Fruit fly (Drosophila melanogaster): ENCODE measurements around the gene CG10650.

The CG10650 gene

DNA sequence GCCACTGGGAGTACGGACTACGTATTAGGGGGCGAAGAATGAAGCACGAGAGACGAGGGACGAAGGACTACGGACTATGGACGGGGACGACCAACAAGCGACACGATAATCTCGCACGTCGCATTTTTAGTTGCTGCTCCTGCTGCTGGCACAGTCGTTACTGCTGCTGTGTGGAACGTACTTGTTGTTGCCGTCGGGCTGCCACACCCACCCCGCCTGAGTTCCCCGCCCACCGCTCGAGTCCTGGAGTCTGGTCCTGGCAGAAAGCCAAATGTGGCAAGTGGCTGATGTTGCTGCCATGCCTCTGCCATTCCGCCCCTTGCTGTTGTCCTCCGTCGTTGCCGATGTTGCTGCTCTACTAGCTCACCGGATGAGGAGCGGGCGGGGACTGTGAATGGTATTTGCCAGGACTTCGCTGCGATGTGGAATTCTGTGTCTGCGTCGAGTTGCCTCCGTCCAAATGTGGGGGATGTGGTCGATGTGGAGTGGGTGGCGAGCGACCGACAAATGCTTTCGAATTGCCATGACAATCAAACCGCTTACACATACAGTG lies 17.1 kb upstream of the CG10650 start:
- TF ChIP-seq psq (optimal IDR thresholded peaks at IDR 0.05) (no peak), CG8478 (optimal IDR thresholded peaks at IDR 0.05) (no peak), Dll (optimal IDR thresholded peaks at IDR 0.05) (no peak), EcR (GFP tag; optimal IDR thresholded peaks at IDR 0.05) (no peak), pan (optimal IDR thresholded peaks at IDR 0.05) (no peak), usp (GFP tag; optimal IDR thresholded peaks at IDR 0.05) (no peak)

DNA sequence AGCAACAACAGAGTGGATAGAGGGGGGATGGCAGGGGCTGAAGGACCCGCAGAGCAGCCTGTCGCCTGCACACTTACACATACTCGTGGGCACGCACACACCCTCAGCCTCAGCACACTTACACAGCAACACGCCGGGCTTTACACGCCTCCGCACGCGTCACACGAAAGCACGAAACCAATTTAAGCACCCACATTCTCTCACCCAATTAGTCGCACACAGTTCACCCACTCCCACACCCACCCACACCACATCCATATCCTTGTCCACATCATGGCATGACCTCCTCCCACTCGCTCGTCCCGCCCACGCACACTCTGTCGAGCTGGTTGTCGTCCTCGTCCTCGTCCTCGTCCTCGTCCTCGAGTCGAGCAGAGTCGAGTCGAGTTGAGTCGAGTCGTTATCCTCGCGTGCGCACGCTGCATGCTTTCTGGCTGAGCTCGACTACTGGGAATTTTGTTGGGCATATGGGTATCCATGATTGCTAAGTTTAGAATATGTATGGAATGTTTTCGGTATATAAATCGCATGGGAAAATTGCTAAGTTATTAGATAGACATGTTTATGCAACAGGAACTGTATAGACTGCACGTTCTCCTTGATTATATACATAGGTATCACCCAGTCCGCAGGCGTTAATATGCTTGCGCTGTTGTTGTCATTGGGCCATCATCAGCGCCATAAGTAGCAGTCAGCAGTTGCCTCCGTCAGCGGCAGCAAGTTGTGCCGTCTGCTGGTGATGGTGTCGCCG lies 16.3 kb upstream of the CG10650 start:
- TF ChIP-seq pan (optimal IDR thresholded peaks at IDR 0.05) (peak; percentile 62), EcR (GFP tag; optimal IDR thresholded peaks at IDR 0.05) (no peak)

DNA sequence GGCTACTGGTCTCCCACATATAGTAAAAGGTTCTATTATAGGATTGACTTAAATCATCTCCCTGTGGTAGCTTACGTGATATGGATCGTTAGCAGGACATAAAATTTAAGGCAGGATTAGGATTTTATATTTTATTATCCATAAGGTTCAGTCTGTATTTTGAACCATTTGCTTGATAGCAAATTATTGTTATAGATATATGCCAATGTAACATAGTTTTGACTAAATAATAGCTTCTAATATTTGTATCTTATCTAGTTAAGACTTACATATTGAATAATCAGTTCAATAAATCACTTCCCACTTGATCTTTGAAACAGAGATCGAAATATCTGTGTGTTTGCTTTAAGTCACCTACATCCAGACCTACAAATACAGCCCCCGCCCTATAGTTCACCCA lies 14.8 kb upstream of the CG10650 start, which contains the start of gene robl37BC:
TSS of gene robl37BC (plus strand) at position 301 of the 400 bp plus-strand sequence.
- TF ChIP-seq CG8478 (optimal IDR thresholded peaks at IDR 0.05) (no peak), usp (GFP tag; optimal IDR thresholded peaks at IDR 0.05) (no peak), Dll (optimal IDR thresholded peaks at IDR 0.05) (no peak), psq (optimal IDR thresholded peaks at IDR 0.05) (no peak), pan (optimal IDR thresholded peaks at IDR 0.05) (no peak), EcR (GFP tag; optimal IDR thresholded peaks at IDR 0.05) (no peak)

DNA sequence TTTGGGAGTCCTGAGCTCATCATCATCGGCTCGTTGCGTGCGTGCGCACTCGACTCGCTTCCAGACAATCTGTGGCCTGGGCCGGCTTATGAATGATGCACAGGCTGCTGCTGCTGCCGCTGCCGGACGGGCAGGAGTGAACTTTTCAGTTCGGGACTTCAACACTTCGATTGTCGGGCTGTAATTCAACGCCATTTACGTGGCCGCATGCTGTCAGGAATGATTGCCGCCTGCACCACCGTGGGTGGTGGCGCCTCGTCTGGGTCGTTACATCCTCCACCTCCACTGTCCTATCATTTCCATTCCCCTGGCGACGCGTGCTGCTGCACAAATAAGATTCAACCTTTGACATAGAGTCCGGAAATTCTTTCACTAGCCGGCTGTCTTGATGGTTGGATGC lies 14.3 kb upstream of the CG10650 start:
- TF ChIP-seq Dll (optimal IDR thresholded peaks at IDR 0.05) (no peak), usp (GFP tag; optimal IDR thresholded peaks at IDR 0.05) (no peak), CG8478 (optimal IDR thresholded peaks at IDR 0.05) (no peak), EcR (GFP tag; optimal IDR thresholded peaks at IDR 0.05) (no peak), psq (optimal IDR thresholded peaks at IDR 0.05) (no peak), pan (optimal IDR thresholded peaks at IDR 0.05) (no peak)

DNA sequence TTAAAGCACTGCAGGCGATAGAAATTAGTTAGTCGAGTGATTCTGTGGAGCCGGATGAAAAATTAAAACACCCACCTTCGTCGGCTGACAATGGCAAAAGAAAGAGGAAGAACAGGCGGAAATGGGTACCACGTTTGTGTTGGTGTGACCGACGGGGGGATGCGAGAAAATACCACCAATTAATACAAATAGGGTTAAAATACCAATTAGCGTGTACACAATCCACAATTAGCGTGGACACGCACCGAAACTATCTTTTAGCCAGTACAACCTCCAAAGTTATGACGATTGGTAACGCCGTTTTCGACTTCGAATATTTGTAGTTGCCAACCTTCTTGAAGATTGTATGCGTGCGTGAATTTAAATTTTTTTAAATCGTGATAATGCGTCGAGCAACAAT lies 13.4 kb upstream of the CG10650 start, which contains the start of gene RpL30:
TSS of gene RpL30 (minus strand) at position 177 of the 400 bp plus-strand sequence.
- no peak for TF ChIP-seq usp (GFP tag; optimal IDR thresholded peaks at IDR 0.05)
- TF ChIP-seq psq (optimal IDR thresholded peaks at IDR 0.05), result no peak
- TF ChIP-seq pan (optimal IDR thresholded peaks at IDR 0.05), result no peak
- TF ChIP-seq CG8478 (optimal IDR thresholded peaks at IDR 0.05), result no peak
- TF ChIP-seq Dll (optimal IDR thresholded peaks at IDR 0.05), result no peak
- TF ChIP-seq EcR (GFP tag; optimal IDR thresholded peaks at IDR 0.05), result no peak

DNA sequence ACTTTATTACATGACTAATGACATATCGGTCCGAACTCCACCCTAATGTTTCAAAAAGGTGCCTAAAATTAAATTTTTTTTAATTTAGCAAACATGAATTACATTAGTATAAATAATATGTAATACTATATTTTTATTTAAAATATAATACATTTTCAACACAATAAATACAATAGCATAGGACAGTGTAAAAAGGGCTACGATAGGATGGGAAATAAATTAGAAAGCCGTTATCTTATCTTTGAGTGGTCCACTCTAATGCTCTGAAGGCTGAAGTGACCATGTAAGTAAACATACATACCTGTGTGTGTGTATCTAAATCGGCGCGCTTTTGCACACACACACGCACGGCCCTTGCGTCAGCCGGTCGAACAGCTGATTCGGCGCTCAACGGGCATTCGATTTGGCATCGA lies 7.2 kb upstream of the CG10650 start, which contains the start of gene CG31793:
TSS of gene CG31793 (plus strand) at position 409 of the 413 bp plus-strand sequence.
- TF ChIP-seq EcR (GFP tag; optimal IDR thresholded peaks at IDR 0.05) (no peak), CG8478 (optimal IDR thresholded peaks at IDR 0.05) (no peak), usp (GFP tag; optimal IDR thresholded peaks at IDR 0.05) (no peak), pan (optimal IDR thresholded peaks at IDR 0.05) (no peak), psq (optimal IDR thresholded peaks at IDR 0.05) (no peak), Dll (optimal IDR thresholded peaks at IDR 0.05) (no peak)

DNA sequence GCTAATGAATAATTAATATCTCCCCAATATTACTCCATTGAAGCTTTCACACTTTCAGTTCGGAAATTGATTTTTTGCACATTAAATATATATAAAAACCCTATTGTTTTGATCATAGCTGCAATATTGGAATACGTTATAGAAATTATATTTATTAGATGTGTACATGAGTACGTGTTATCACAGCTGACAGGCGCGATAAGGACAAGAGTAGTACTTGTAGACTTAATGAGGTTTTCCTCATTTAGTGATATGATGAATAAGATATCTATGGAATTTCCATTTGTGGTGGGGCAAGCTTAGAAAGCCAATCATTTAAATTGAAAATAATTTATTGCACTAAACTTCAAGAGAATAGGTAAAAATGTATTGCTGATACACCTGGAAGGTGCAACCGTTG lies 6.7 kb upstream of the CG10650 start:
- TF ChIP-seq usp (GFP tag; optimal IDR thresholded peaks at IDR 0.05) (no peak), Dll (optimal IDR thresholded peaks at IDR 0.05) (no peak), psq (optimal IDR thresholded peaks at IDR 0.05) (no peak), pan (optimal IDR thresholded peaks at IDR 0.05) (no peak), EcR (GFP tag; optimal IDR thresholded peaks at IDR 0.05) (no peak), CG8478 (optimal IDR thresholded peaks at IDR 0.05) (no peak)

DNA sequence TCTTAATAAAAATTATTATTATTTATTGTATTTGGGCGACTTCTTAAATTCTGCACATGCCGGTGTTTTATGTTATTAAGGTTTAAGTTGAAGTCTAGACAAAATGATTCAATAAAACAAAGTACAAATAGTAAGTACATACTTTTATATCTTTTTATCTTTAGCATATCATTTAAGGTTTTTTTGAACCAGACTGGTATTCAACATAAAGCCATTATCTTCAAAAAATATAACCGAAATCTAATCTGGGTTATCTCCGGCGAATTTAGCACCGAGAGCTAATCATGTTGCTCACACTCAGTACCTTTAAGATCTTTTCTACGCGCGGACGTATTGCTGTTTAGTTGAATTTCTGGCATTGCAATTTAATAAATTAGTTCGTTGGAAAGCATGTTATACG lies 1.4 kb upstream of the CG10650 start, which contains the start of gene CG31792:
TSS of gene CG31792 (plus strand) at position 301 of the 400 bp plus-strand sequence.
- no peak for TF ChIP-seq EcR (GFP tag; optimal IDR thresholded peaks at IDR 0.05)
- TF ChIP-seq usp (GFP tag; optimal IDR thresholded peaks at IDR 0.05), result no peak
- no peak for TF ChIP-seq psq (optimal IDR thresholded peaks at IDR 0.05)
- no peak for TF ChIP-seq Dll (optimal IDR thresholded peaks at IDR 0.05)
- TF ChIP-seq CG8478 (optimal IDR thresholded peaks at IDR 0.05), result no peak
- TF ChIP-seq pan (optimal IDR thresholded peaks at IDR 0.05), result no peak

DNA sequence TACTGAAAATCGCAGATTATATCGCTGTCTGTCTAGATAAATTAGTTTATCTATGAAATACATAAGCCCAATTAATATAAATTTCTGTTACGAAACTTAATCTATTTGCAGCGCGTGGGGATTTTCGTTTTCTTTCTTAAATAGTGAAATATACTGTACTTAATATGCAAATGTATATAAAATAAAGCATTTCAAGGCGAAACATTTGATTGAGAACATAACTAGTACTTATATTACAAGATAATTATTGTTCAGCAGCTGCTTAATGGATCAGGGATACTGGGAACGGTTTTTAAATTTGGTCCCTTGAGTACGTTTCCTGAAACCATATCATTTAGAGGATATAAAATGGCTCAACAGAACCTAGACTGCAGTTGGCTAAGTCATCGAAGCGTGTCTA lies 3.5 kb downstream of the CG10650 start, which contains the start of gene CG46465:
TSS of gene CG46465 (plus strand) at position 301 of the 400 bp plus-strand sequence.
- TF ChIP-seq pan (optimal IDR thresholded peaks at IDR 0.05) (no peak), usp (GFP tag; optimal IDR thresholded peaks at IDR 0.05) (no peak)

DNA sequence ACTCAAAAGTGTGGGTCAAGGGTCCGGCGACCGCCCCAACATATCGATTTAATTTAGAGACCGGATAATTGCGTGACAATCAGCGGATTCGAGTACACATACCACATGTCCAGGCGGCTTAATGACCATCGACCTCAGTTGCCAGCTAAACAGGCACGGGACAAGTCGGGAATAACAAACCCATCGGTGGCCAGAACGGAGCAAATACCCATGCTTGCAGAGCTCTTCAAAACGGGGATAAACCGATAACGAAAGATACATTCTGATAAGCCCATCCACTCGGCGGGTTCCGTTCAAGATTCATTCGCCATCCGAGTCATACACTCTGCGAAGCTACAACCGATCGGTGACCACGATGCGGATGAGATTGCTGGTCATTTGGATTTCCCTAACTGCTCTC lies 5.0 kb downstream of the CG10650 start, which contains the start of gene CG15169:
TSS of gene CG15169 (plus strand) at position 301 of the 400 bp plus-strand sequence.
- TF ChIP-seq EcR (GFP tag; optimal IDR thresholded peaks at IDR 0.05) (no peak), usp (GFP tag; optimal IDR thresholded peaks at IDR 0.05) (no peak), CG8478 (optimal IDR thresholded peaks at IDR 0.05) (no peak), pan (optimal IDR thresholded peaks at IDR 0.05) (no peak)

DNA sequence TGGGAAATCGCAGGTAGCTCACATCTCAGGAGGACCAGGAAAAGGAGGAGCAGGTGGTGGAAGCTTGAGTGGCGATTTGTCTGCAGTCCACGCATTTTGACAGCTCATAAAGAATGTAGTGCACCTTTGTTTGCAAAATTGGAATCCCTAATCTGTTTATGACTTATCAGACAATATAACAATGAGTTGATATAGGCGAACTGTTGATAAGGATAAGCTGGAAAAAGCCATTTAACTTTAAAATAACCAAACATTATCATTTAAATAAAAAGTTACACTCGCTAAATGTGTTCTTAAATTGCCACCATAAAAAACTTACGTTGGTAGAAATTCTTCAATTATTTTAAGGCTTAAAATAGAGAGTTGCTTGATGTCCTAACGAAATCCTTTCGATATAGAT lies 5.6 kb downstream of the CG10650 start, which contains the start of gene CG15170:
TSS of gene CG15170 (minus strand) at position 101 of the 400 bp plus-strand sequence.
- TF ChIP-seq pan (optimal IDR thresholded peaks at IDR 0.05), result no peak
- no peak for TF ChIP-seq EcR (GFP tag; optimal IDR thresholded peaks at IDR 0.05)

DNA sequence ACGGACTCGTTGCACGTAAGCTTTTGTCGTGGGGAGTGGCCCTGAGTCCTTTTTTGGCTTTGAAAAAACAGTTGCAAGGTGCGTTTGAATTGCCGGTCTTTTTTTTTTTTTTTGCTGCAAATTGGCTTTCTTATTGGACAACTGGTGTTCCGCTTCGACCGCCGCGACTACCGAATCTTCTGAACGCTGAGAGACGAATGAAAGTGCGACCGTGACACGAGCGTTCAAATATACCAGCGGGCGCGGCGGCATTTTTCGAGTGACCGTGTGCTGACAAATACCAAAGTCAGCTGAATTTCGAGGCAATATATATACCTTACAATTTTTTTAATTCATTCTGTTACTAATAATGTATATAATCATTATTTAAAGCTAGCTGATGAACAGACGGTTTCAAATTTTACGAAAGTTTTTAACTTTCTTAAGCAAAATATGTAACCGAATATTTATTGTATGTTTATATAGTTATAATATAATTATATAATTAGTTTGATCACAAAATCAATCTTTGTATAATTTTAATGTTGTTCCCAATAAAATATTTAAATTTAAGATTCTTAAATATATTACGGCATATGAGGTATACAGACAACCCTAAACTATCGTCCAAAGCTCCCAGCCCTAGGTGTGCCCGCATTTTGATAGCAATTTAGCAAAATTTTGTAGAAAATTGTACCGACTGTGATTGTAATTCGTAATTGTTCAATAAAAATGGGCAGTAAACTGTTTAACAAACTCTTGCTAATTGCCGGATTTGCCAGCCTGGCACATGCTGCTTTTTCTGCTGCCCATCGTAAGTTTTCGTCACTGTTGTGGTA lies 8.4 kb downstream of the CG10650 start, which contains the start of the genes Swip-1 and EMC5:
TSS of gene Swip-1 (minus strand) at position 203 of the 818 bp plus-strand sequence.
TSS of gene EMC5 (plus strand) at position 630 of the 818 bp plus-strand sequence.
- TF ChIP-seq pan (optimal IDR thresholded peaks at IDR 0.05), result no peak
- TF ChIP-seq EcR (GFP tag; optimal IDR thresholded peaks at IDR 0.05), result no peak
- TF ChIP-seq psq (optimal IDR thresholded peaks at IDR 0.05), result no peak
- no peak for TF ChIP-seq Dll (optimal IDR thresholded peaks at IDR 0.05)
- no peak for TF ChIP-seq usp (GFP tag; optimal IDR thresholded peaks at IDR 0.05)
- no peak for TF ChIP-seq CG8478 (optimal IDR thresholded peaks at IDR 0.05)
